Worm (Caenorhabditis elegans): ENCODE results near the gene col-157.
A peak's percentile ranks its signal among the peaks of the same experiment; 100 is the strongest.

Gene col-157

ce11 chrV:11533365-11533949 lies 49.6 kb downstream of the col-157 start:
- TF ChIP-seq ekl-4 (GFP tag; IDR thresholded peaks at IDR 0.05) (peak; percentile 29; the same call in 1 of the 2 replicates), Y53G8AR.9 (GFP tag; conservative IDR thresholded peaks at IDR 0.05) (0 out of 2 replicates have a peak, but pooled peaks have one; percentile 14), K11D2.4 (GFP tag; IDR thresholded peaks at IDR 0.05) (0 out of 2 replicates have a peak, but pooled peaks have one; percentile 49), let-526 (GFP tag; IDR thresholded peaks at IDR 0.05) (0 out of 2 replicates have a peak, but pooled peaks have one; percentile 53), zim-3 (tag; optimal IDR thresholded peaks at IDR 0.05) (no peak), nfya-1 (tag; optimal IDR thresholded peaks at IDR 0.05; ENCODE audit: borderline replicate concordance, insufficient read depth) (no peak), ama-1 (optimal IDR thresholded peaks at IDR 0.05) (no peak), ama-1 (GFP tag; optimal IDR thresholded peaks at IDR 0.05) (no peak), ZK185.1 (tag; optimal IDR thresholded peaks at IDR 0.05; ENCODE audit: poor library complexity, severe bottlenecking) (peak; percentile 11), pbrm-1 (GFP tag; IDR thresholded peaks at IDR 0.05) (peak; percentile 0; the same call in 1 of the 2 replicates)

Measured in whole organism, young adult.